Worm (Caenorhabditis elegans) whole organism, L2 larva: ENCODE data around the gene inx-10.

ENCODE experiments used
- C34F6.9 ChIP-seq: fragments of 150-350 bp; optimal IDR thresholded peaks from 2 replicates; lab custom pipeline; 2014; ENCODE audit warnings: missing biosample characterization, missing genetic modification characterization
- F13H6.1 ChIP-seq: sonication (generic microtip); optimal IDR thresholded peaks from 2 replicates; lab custom pipeline; 2016; ENCODE audit warnings: missing genetic modification characterization, missing compliant biosample characterization
- R02D3.7 ChIP-seq: fragments of 150-350 bp; optimal IDR thresholded peaks from 2 replicates; lab custom pipeline; 2014; ENCODE audit warnings: missing biosample characterization, missing genetic modification characterization
- Y55F3AM.14 ChIP-seq: fragments of 200-800 bp; sonication (Bioruptor generic); optimal IDR thresholded peaks from 2 replicates; lab custom pipeline; 2018; ENCODE audit warnings: mild to moderate bottlenecking, missing genetic modification characterization, missing compliant biosample characterization
- ZK546.5 ChIP-seq: sonication (generic microtip); optimal IDR thresholded peaks from 2 replicates; lab custom pipeline; 2017; ENCODE audit warnings: missing biosample characterization, missing genetic modification characterization
- alr-1 ChIP-seq: fragments of 150-350 bp; optimal IDR thresholded peaks from 2 replicates; lab custom pipeline; 2014; ENCODE audit warnings: missing biosample characterization, missing genetic modification characterization
- aly-2 ChIP-seq: fragments of 150-350 bp; optimal IDR thresholded peaks from 2 replicates; lab custom pipeline; 2014; ENCODE audit warnings: missing biosample characterization, missing genetic modification characterization
- blmp-1 ChIP-seq: sonication (generic microtip); optimal IDR thresholded peaks from 2 replicates; lab custom pipeline; 2017; ENCODE audit warnings: missing genetic modification characterization, mild to moderate bottlenecking, missing compliant biosample characterization, antibody characterized with exemption, moderate library complexity; ENCODE audit not compliant: insufficient read depth
- ceh-16 ChIP-seq: fragments of 150-350 bp; optimal IDR thresholded peaks from 2 replicates; lab custom pipeline; 2014; ENCODE audit warnings: missing biosample characterization, missing genetic modification characterization
- crh-2 ChIP-seq: sonication (generic microtip); optimal IDR thresholded peaks from 2 replicates; lab custom pipeline; 2017; ENCODE audit warnings: missing biosample characterization, missing genetic modification characterization
- dmd-4 ChIP-seq: sonication (generic microtip); optimal IDR thresholded peaks from 2 replicates; lab custom pipeline; 2017; ENCODE audit warnings: missing biosample characterization, missing genetic modification characterization
- egl-27 ChIP-seq: sonication (generic microtip); optimal IDR thresholded peaks from 3 replicates; lab custom pipeline; 2017; ENCODE audit warnings: missing biosample characterization, missing genetic modification reagents, missing genetic modification characterization
- elt-1 ChIP-seq: fragments of 150-350 bp; optimal IDR thresholded peaks from 2 replicates; lab custom pipeline; 2014; ENCODE audit warnings: missing biosample characterization, missing genetic modification characterization
- elt-3 ChIP-seq: sonication (generic microtip); optimal IDR thresholded peaks from 2 replicates; lab custom pipeline; 2017; ENCODE audit warnings: missing biosample characterization, missing genetic modification characterization
- fos-1 ChIP-seq: fragments of 150-350 bp; optimal IDR thresholded peaks from 2 replicates; lab custom pipeline; 2014; ENCODE audit warnings: missing biosample characterization, missing genetic modification characterization
- gmeb-1 ChIP-seq: fragments of 150-350 bp; optimal IDR thresholded peaks from 2 replicates; lab custom pipeline; 2014; ENCODE audit warnings: missing biosample characterization, missing genetic modification characterization
- lin-11 ChIP-seq: fragments of 150-350 bp; sonication (generic microtip); optimal IDR thresholded peaks from 2 replicates; lab custom pipeline; 2014; ENCODE audit warnings: missing biosample characterization, missing genetic modification characterization, inconsistent platforms, mixed read lengths
- lin-13 ChIP-seq: fragments of 150-350 bp; optimal IDR thresholded peaks from 2 replicates; lab custom pipeline; 2014; ENCODE audit warnings: missing biosample characterization, missing genetic modification reagents, missing genetic modification characterization
- lin-39 ChIP-seq: fragments of 150-350 bp; optimal IDR thresholded peaks from 2 replicates; lab custom pipeline; 2014; ENCODE audit warnings: missing biosample characterization, missing genetic modification reagents, missing genetic modification characterization
- lsy-2 ChIP-seq, 2 experiments: fragments of 150-350 bp in 1 of 2; sonication (generic microtip) in 1 of 2; optimal IDR thresholded peaks; 2 replicates each; lab custom pipeline; 2014 to 2017; ENCODE audit warnings: missing biosample characterization in 2 of 2, missing genetic modification characterization in 2 of 2
- mab-5 ChIP-seq: fragments of 150-350 bp; optimal IDR thresholded peaks from 2 replicates; lab custom pipeline; 2014; ENCODE audit warnings: missing biosample characterization, missing genetic modification characterization
- mdl-1 ChIP-seq, 2 experiments: fragments of 150-350 bp in 1 of 2; sonication (generic microtip) in 1 of 2; optimal IDR thresholded peaks; 2 replicates each; lab custom pipeline; 2017; ENCODE audit warnings: missing biosample characterization in 2 of 2, missing genetic modification characterization in 2 of 2
- nhr-10 ChIP-seq: sonication (generic microtip); optimal IDR thresholded peaks from 2 replicates; lab custom pipeline; 2017; ENCODE audit warnings: missing biosample characterization, missing genetic modification characterization
- nhr-11 ChIP-seq: fragments of 150-350 bp; optimal IDR thresholded peaks from 2 replicates; lab custom pipeline; 2014; ENCODE audit warnings: missing biosample characterization, missing genetic modification characterization
- nhr-12 ChIP-seq: fragments of 150-350 bp; optimal IDR thresholded peaks from 2 replicates; lab custom pipeline; 2014; ENCODE audit warnings: missing biosample characterization, missing genetic modification characterization
- nhr-129 ChIP-seq: fragments of 150-350 bp; optimal IDR thresholded peaks from 2 replicates; lab custom pipeline; 2014; ENCODE audit warnings: missing biosample characterization, missing genetic modification characterization
- nhr-237 ChIP-seq: fragments of 150-350 bp; optimal IDR thresholded peaks from 2 replicates; lab custom pipeline; 2014; ENCODE audit warnings: missing biosample characterization, missing genetic modification characterization
- nhr-25 ChIP-seq: fragments of 150-350 bp; sonication (generic microtip); optimal IDR thresholded peaks from 3 replicates; lab custom pipeline; 2014; ENCODE audit warnings: missing biosample characterization, missing genetic modification characterization
- nhr-6 ChIP-seq: fragments of 150-350 bp; optimal IDR thresholded peaks from 2 replicates; lab custom pipeline; 2014; ENCODE audit warnings: missing biosample characterization, missing genetic modification characterization
- peb-1 ChIP-seq: fragments of 150-350 bp; optimal IDR thresholded peaks from 2 replicates; lab custom pipeline; 2014; ENCODE audit warnings: missing biosample characterization, missing genetic modification characterization
- sma-3 ChIP-seq: sonication (generic microtip); optimal IDR thresholded peaks from 2 replicates; lab custom pipeline; 2016; ENCODE audit warnings: missing genetic modification reagents, missing genetic modification characterization, missing compliant biosample characterization
- snpc-4 ChIP-seq: fragments of 150-350 bp; optimal IDR thresholded peaks from 2 replicates; lab custom pipeline; 2014; ENCODE audit warnings: missing biosample characterization, missing genetic modification characterization
- unc-55 ChIP-seq: fragments of 150-350 bp; sonication (generic microtip); optimal IDR thresholded peaks from 3 replicates; lab custom pipeline; 2014; ENCODE audit warnings: missing biosample characterization, missing genetic modification reagents, missing genetic modification characterization
- unc-62 ChIP-seq: fragments of 150-350 bp; optimal IDR thresholded peaks from 2 replicates; lab custom pipeline; 2014; ENCODE audit warnings: missing biosample characterization, missing genetic modification reagents, missing genetic modification characterization
- ztf-1 ChIP-seq: fragments of 200-800 bp; sonication (Bioruptor generic); conservative IDR thresholded peaks from 2 replicates; pipeline ENCODE4 v1.3.6; 2022; ENCODE audit warnings: missing genetic modification characterization, missing compliant biosample characterization
- ztf-11 ChIP-seq: sonication (generic microtip); optimal IDR thresholded peaks from 2 replicates; lab custom pipeline; 2017; ENCODE audit warnings: missing biosample characterization, missing genetic modification characterization

The inx-10 gene

ce11 chrV:9225675-9226144 lies 18.4 kb upstream of the inx-10 start, which contains the start of gene F07C3.2:
Gene F07C3.2, plus strand, starts transcription at chrV:9226094.
- TF ChIP-seq crh-2 (tag; lab: Kevin White, UChicago) (peak; percentile 16), ceh-16 (no peak), nhr-6 (tag; lab: Kevin White, UChicago) (no peak), lsy-2 (tag; optimal IDR thresholded peaks at IDR 0.05; lab: Kevin White, UChicago) (peak in 1 of 2 experiments; percentile 36), unc-55 (GFP tag; lab: Kevin White, UChicago) (peak; percentile 49), nhr-129 (tag; lab: Kevin White, UChicago) (peak; percentile 8), C34F6.9 (tag; lab: Kevin White, UChicago) (peak; percentile 54)

DNA sequence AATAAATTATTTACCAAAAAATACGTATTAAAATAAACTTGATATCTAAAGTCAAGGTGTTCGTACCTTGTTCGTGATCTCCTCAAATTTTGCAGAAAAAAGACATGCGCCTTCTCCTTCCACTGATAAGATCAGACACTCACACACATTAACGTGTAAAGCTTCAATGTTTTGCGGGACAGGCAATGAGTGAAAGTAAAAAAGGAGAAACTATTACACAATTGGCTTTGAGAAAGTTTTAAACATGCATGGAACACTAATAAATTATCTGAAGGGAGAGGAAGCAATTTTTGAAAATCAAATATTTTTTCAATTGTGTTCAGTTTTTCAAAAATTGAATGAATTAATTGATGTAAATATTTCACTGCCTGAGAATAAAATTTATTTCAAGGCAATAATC lies 17.7 kb upstream of the inx-10 start:
- no peak for TF ChIP-seq ZK546.5 (tag; lab: Kevin White, UChicago)
- TF ChIP-seq unc-55 (GFP tag; lab: Kevin White, UChicago) = peak; percentile 26
- TF ChIP-seq blmp-1 (tag; lab: Kevin White, UChicago) = peak; percentile 74

ce11 chrV:9224377-9224776 lies 17.1 kb upstream of the inx-10 start:
- no peak for TF ChIP-seq aly-2 (tag; lab: Kevin White, UChicago)
- TF ChIP-seq snpc-4 (tag; lab: Kevin White, UChicago) = no peak
- TF ChIP-seq ZK546.5 (tag; lab: Kevin White, UChicago) = no peak
- no peak for TF ChIP-seq nhr-11 (tag; lab: Kevin White, UChicago)
- TF ChIP-seq gmeb-1 (tag; lab: Kevin White, UChicago) = no peak
- no peak for TF ChIP-seq unc-55 (GFP tag; lab: Kevin White, UChicago)
- TF ChIP-seq ceh-16 = no peak
- no peak for TF ChIP-seq peb-1 (tag; lab: Kevin White, UChicago)
- TF ChIP-seq fos-1 (tag; lab: Kevin White, UChicago) = no peak
- no peak for TF ChIP-seq lin-13
- no peak for TF ChIP-seq C34F6.9 (tag; lab: Kevin White, UChicago)
- no peak for TF ChIP-seq lin-11 (tag; lab: Kevin White, UChicago)
- no peak for TF ChIP-seq nhr-129 (tag; lab: Kevin White, UChicago)
- TF ChIP-seq R02D3.7 (tag; lab: Kevin White, UChicago) = no peak
- TF ChIP-seq egl-27 (tag; lab: Kevin White, UChicago) = no peak
- no peak for TF ChIP-seq mdl-1 (tag; optimal IDR thresholded peaks at IDR 0.05; lab: Kevin White, UChicago)
- TF ChIP-seq nhr-6 (tag; lab: Kevin White, UChicago) = no peak

ce11 chrV:9222819-9223218 lies 15.5 kb upstream of the inx-10 start:
- no peak for TF ChIP-seq ztf-11
- TF ChIP-seq dmd-4 = no peak
- no peak for TF ChIP-seq lin-11 (tag; lab: Kevin White, UChicago)
- TF ChIP-seq lsy-2 (tag; optimal IDR thresholded peaks at IDR 0.05; lab: Kevin White, UChicago) = no peak
- TF ChIP-seq C34F6.9 (tag; lab: Kevin White, UChicago) = no peak
- TF ChIP-seq nhr-237 (tag; lab: Kevin White, UChicago) = no peak
- TF ChIP-seq nhr-6 (tag; lab: Kevin White, UChicago) = no peak
- TF ChIP-seq R02D3.7 (tag; lab: Kevin White, UChicago) = no peak
- no peak for TF ChIP-seq snpc-4 (tag; lab: Kevin White, UChicago)
- no peak for TF ChIP-seq blmp-1 (tag; lab: Kevin White, UChicago)
- no peak for TF ChIP-seq Y55F3AM.14
- TF ChIP-seq ceh-16 = no peak
- no peak for TF ChIP-seq mab-5 (tag; lab: Kevin White, UChicago)
- TF ChIP-seq elt-3 (tag; lab: Kevin White, UChicago) = no peak
- no peak for TF ChIP-seq sma-3 (GFP tag; lab: Kevin White, UChicago)
- TF ChIP-seq elt-1 (tag; lab: Kevin White, UChicago) = no peak
- TF ChIP-seq aly-2 (tag; lab: Kevin White, UChicago) = no peak
- no peak for TF ChIP-seq peb-1 (tag; lab: Kevin White, UChicago)
- no peak for TF ChIP-seq unc-62 (GFP tag; lab: Kevin White, UChicago)
- no peak for TF ChIP-seq mdl-1 (tag; optimal IDR thresholded peaks at IDR 0.05; lab: Kevin White, UChicago)

ce11 chrV:9221566-9221965 lies 14.3 kb upstream of the inx-10 start, which contains the start of gene grd-6:
Gene grd-6, plus strand, starts transcription at chrV:9221866.
- no peak for TF ChIP-seq alr-1 (tag; lab: Kevin White, UChicago)
- no peak for TF ChIP-seq nhr-12
- no peak for TF ChIP-seq ZK546.5 (tag; lab: Kevin White, UChicago)
- TF ChIP-seq lin-39 (tag; lab: Kevin White, UChicago) = no peak
- TF ChIP-seq unc-55 (GFP tag; lab: Kevin White, UChicago) = no peak
- TF ChIP-seq dmd-4 = no peak
- no peak for TF ChIP-seq R02D3.7 (tag; lab: Kevin White, UChicago)
- TF ChIP-seq gmeb-1 (tag; lab: Kevin White, UChicago) = no peak
- TF ChIP-seq unc-62 (GFP tag; lab: Kevin White, UChicago) = no peak
- no peak for TF ChIP-seq nhr-10
- no peak for TF ChIP-seq nhr-25 (tag; lab: Kevin White, UChicago)
- TF ChIP-seq peb-1 (tag; lab: Kevin White, UChicago) = no peak
- no peak for TF ChIP-seq F13H6.1 (tag; lab: Kevin White, UChicago)
- TF ChIP-seq blmp-1 (tag; lab: Kevin White, UChicago) = no peak
- TF ChIP-seq lin-13 = no peak
- no peak for TF ChIP-seq ztf-1 (GFP tag; lab: Robert Waterston, UW)
